Fruit fly (Drosophila melanogaster) whole organism, prepupa: ENCODE results near the gene CG6294.

Experiments used
- CG16779 ChIP-seq: fragments of 200-800 bp; sonication (Bioruptor generic); optimal IDR thresholded peaks from 3 replicates; lab custom pipeline; 2017; ENCODE audit warnings: missing biosample characterization, mild to moderate bottlenecking, missing genetic modification characterization
- Ets21C ChIP-seq: fragments of 200-800 bp; sonication (Bioruptor generic); optimal IDR thresholded peaks from 3 replicates; lab custom pipeline; 2016; ENCODE audit warnings: missing biosample characterization, missing genetic modification characterization
- Gug ChIP-seq: fragments of 200-800 bp; sonication (Bioruptor generic); IDR thresholded peaks from 2 replicates; pipeline ENCODE4 v1.3.6; 2022; ENCODE audit warnings: missing biosample characterization, missing genetic modification characterization
- cyc ChIP-seq: fragments of 200-800 bp; sonication (Bioruptor generic); optimal IDR thresholded peaks from 3 replicates; lab custom pipeline; 2016; ENCODE audit warnings: missing biosample characterization, missing genetic modification characterization
- ss ChIP-seq, 2 experiments: fragments of 200-800 bp; sonication (Bioruptor generic); optimal IDR thresholded peaks; 2 replicates in 1 of 2; 3 replicates in 1 of 2; lab custom pipeline; 2017 to 2018; ENCODE audit warnings: mild to moderate bottlenecking in 2 of 2, missing biosample characterization in 2 of 2, missing genetic modification characterization in 2 of 2, moderate library complexity in 1 of 2
- vri ChIP-seq: fragments of 200-800 bp; sonication (Bioruptor generic); optimal IDR thresholded peaks from 3 replicates; lab custom pipeline; 2016; ENCODE audit warnings: missing biosample characterization, mild to moderate bottlenecking, missing genetic modification characterization

DNA sequence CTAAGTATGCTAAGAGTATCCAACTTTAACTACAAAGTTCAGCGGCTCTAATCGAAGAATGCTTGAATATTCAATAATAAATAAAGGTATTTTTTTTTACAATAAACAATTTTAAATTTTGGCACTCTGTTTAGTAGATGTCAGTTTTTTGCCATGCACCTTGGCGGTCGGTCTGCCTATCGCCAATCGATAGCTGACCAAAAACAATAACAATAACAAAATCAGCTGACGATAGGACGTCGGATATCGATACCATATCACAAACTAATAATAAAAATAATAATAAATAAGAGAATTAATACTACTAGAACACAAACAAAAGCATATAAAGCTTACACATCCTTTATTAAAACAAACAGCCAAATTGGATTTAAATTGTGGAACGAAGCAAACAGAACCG, 24.2 kb downstream of the CG6294 start, which contains the start of gene Gmap:
- no peak for TF ChIP-seq vri (GFP tag; lab: Kevin White, UChicago)
- no peak for TF ChIP-seq cyc (GFP tag; lab: Kevin White, UChicago)
- TF ChIP-seq Ets21C (GFP tag; lab: Kevin White, UChicago) = no peak
- no peak for TF ChIP-seq ss (GFP tag; optimal IDR thresholded peaks at IDR 0.05; lab: Kevin White, UChicago)
- TF ChIP-seq CG16779 (tag; lab: Kevin White, UChicago) = no peak
- no peak for TF ChIP-seq Gug
